Fruit fly (Drosophila melanogaster) whole organism, pupa: Measurements from ENCODE around the gene CG15382.

Source experiments
- CG10348 ChIP-seq: fragments of 200-800 bp; sonication (Bioruptor generic); IDR thresholded peaks from 2 replicates; pipeline ENCODE4 v1.3.6; 2022; ENCODE audit warnings: missing biosample characterization, missing genetic modification characterization
- CG12605 ChIP-seq: fragments of 200-800 bp; sonication (Bioruptor generic); IDR thresholded peaks from 2 replicates; pipeline ENCODE4 v1.3.6; 2022; ENCODE audit warnings: missing biosample characterization, missing genetic modification characterization
- CG13204 ChIP-seq: fragments of 200-800 bp; sonication (Bioruptor generic); optimal IDR thresholded peaks from 2 replicates; lab custom pipeline; 2018; ENCODE audit warnings: missing biosample characterization, mild to moderate bottlenecking, missing genetic modification characterization, moderate library complexity
- CG14655 ChIP-seq: fragments of 200-800 bp; sonication (Bioruptor generic); optimal IDR thresholded peaks from 3 replicates; lab custom pipeline; 2017; ENCODE audit warnings: mild to moderate bottlenecking, missing biosample characterization, missing genetic modification reagents, missing genetic modification characterization
- CG15710 ChIP-seq: fragments of 200-800 bp; sonication (Bioruptor generic); optimal IDR thresholded peaks from 2 replicates; lab custom pipeline; 2018; ENCODE audit warnings: missing biosample characterization, mild to moderate bottlenecking, missing genetic modification characterization, moderate library complexity
- CG17806 ChIP-seq: fragments of 200-800 bp; sonication (Bioruptor generic); optimal IDR thresholded peaks from 2 replicates; lab custom pipeline; 2018; ENCODE audit warnings: missing biosample characterization, mild to moderate bottlenecking, missing genetic modification characterization, moderate library complexity
- CG32121 ChIP-seq: fragments of 200-800 bp; sonication (Bioruptor generic); IDR thresholded peaks from 2 replicates; pipeline ENCODE4 v1.3.6; 2022; ENCODE audit warnings: missing biosample characterization, missing genetic modification characterization
- CG34367 ChIP-seq: fragments of 200-800 bp; sonication (Bioruptor generic); optimal IDR thresholded peaks from 2 replicates; lab custom pipeline; 2018; ENCODE audit warnings: missing biosample characterization, mild to moderate bottlenecking, missing genetic modification characterization
- CG4496 ChIP-seq: fragments of 200-800 bp; sonication (Bioruptor generic); IDR thresholded peaks from 3 replicates; pipeline ENCODE4 v1.3.6; 2022; ENCODE audit warnings: missing biosample characterization, missing genetic modification characterization
- CG8159 ChIP-seq: fragments of 200-800 bp; sonication (Bioruptor generic); optimal IDR thresholded peaks from 3 replicates; lab custom pipeline; 2018; ENCODE audit warnings: missing biosample characterization, mild to moderate bottlenecking, missing genetic modification characterization, moderate library complexity
- CG8301 ChIP-seq: fragments of 200-800 bp; sonication (Bioruptor generic); optimal IDR thresholded peaks from 2 replicates; lab custom pipeline; 2018; ENCODE audit warnings: missing biosample characterization, mild to moderate bottlenecking, missing genetic modification characterization
- CG9948 ChIP-seq: fragments of 200-800 bp; sonication (Bioruptor generic); optimal IDR thresholded peaks from 2 replicates; lab custom pipeline; 2018; ENCODE audit warnings: missing biosample characterization, mild to moderate bottlenecking, missing genetic modification characterization, moderate library complexity
- D1 ChIP-seq: fragments of 200-800 bp; sonication (Bioruptor generic); optimal IDR thresholded peaks from 2 replicates; lab custom pipeline; 2018; ENCODE audit warnings: missing biosample characterization, mild to moderate bottlenecking, missing genetic modification characterization, moderate library complexity
- EcR ChIP-seq: fragments of 200-800 bp; sonication (Bioruptor generic); optimal IDR thresholded peaks from 3 replicates; lab custom pipeline; 2019; ENCODE audit warnings: missing biosample characterization, missing genetic modification characterization, mild to moderate bottlenecking, moderate library complexity, missing genetic modification reagents
- Ets98B ChIP-seq: fragments of 200-800 bp; sonication (Bioruptor generic); IDR thresholded peaks from 2 replicates; pipeline ENCODE4 v1.3.6; 2022; ENCODE audit warnings: missing biosample characterization, missing genetic modification characterization
- Pif1A ChIP-seq: fragments of 200-800 bp; sonication (Bioruptor generic); optimal IDR thresholded peaks from 3 replicates; lab custom pipeline; 2016; ENCODE audit warnings: missing biosample characterization, missing genetic modification characterization
- Pif1B ChIP-seq: fragments of 200-800 bp; sonication (Bioruptor generic); optimal IDR thresholded peaks from 3 replicates; lab custom pipeline; 2016; ENCODE audit warnings: missing biosample characterization, missing genetic modification characterization
- Snoo ChIP-seq: fragments of 200-800 bp; sonication (Bioruptor generic); optimal IDR thresholded peaks from 3 replicates; lab custom pipeline; 2017; ENCODE audit warnings: missing biosample characterization, mild to moderate bottlenecking, missing genetic modification characterization, inconsistent platforms
- fd96Ca ChIP-seq: fragments of 200-800 bp; sonication (Bioruptor generic); IDR thresholded peaks from 3 replicates; pipeline ENCODE4 v1.3.6; 2022; ENCODE audit warnings: missing biosample characterization, missing genetic modification characterization
- gl ChIP-seq: fragments of 200-800 bp; sonication (Bioruptor generic); optimal IDR thresholded peaks from 2 replicates; lab custom pipeline; 2018; ENCODE audit warnings: missing biosample characterization, mild to moderate bottlenecking, missing genetic modification characterization
- rn ChIP-seq: fragments of 200-800 bp; sonication (Bioruptor generic); IDR thresholded peaks from 2 replicates; pipeline ENCODE4 v1.3.6; 2022; ENCODE audit warnings: missing biosample characterization, missing genetic modification characterization

The CG15382 gene

dm6 chr2L:2181971-2182643 is 26.6 kb downstream of the CG15382 start:
- TF ChIP-seq Ets98B (GFP tag; lab: Robert Waterston, UW) (no peak), gl (no peak), Snoo (tag; lab: Kevin White, UChicago) (no peak), CG4496 (GFP tag; lab: Robert Waterston, UW) (no peak), CG15710 (tag; lab: Kevin White, UChicago) (no peak), Pif1A (GFP tag; lab: Kevin White, UChicago) (no peak), CG34367 (tag; lab: Kevin White, UChicago) (no peak), CG17806 (no peak), CG14655 (GFP tag; lab: Kevin White, UChicago) (no peak), CG10348 (GFP tag; lab: Robert Waterston, UW) (no peak), fd96Ca (no peak), CG9948 (tag; lab: Kevin White, UChicago) (no peak)

DNA sequence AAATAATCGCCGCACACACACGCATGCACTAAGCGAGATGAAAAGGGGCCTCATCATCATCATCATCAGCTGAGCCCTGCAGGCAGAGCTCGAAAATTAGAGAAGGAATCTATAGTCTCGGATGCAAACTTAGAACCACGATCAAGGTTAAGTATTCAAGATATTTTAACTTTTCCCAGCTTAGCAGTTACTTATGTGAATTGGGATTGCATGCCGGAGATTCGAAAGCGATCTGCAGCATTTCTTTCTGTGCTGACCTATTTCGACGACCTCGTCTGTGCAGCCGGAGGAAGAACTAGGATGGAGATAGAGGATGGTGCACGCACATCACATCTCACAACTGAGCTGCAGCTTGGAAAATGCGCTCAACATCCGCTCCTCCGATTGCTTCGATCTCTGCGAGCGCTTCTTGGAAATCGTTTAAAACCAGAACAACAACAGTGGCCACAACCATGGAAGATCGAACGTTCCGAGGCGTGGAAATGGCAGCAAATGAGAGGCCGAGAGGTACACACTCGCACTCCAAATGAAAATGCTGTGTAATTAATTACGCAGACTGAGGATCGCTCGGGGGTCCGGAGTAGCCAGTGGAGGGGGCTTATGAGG is 27.3 kb downstream of the CG15382 start:
- TF ChIP-seq rn (GFP tag; lab: Robert Waterston, UW) (0 out of 2 replicates have a peak, but pooled peaks have one; percentile 7), CG10348 (GFP tag; lab: Robert Waterston, UW) (no peak), CG4496 (GFP tag; lab: Robert Waterston, UW) (peak; percentile 87), CG34367 (tag; lab: Kevin White, UChicago) (peak; percentile 86), CG12605 (peak; percentile 78), CG9948 (tag; lab: Kevin White, UChicago) (peak; percentile 88), EcR (GFP tag; lab: Kevin White, UChicago) (no peak), CG14655 (GFP tag; lab: Kevin White, UChicago) (peak; percentile 87), CG32121 (GFP tag; lab: Robert Waterston, UW) (no peak), Pif1A (GFP tag; lab: Kevin White, UChicago) (peak; percentile 68), Snoo (tag; lab: Kevin White, UChicago) (no peak), D1 (tag; lab: Kevin White, UChicago) (no peak), Ets98B (GFP tag; lab: Robert Waterston, UW) (peak; percentile 61), Pif1B (GFP tag; lab: Kevin White, UChicago) (peak; percentile 79), CG13204 (peak; percentile 65), CG15710 (tag; lab: Kevin White, UChicago) (peak; percentile 80), CG8159 (tag; lab: Kevin White, UChicago) (peak; percentile 80), CG17806 (peak; percentile 87), fd96Ca (peak; percentile 81), gl (peak; percentile 83), CG8301 (tag; lab: Kevin White, UChicago) (peak; percentile 75)
- TF ChIP-seq, all 21 proteins: peak for 16

DNA sequence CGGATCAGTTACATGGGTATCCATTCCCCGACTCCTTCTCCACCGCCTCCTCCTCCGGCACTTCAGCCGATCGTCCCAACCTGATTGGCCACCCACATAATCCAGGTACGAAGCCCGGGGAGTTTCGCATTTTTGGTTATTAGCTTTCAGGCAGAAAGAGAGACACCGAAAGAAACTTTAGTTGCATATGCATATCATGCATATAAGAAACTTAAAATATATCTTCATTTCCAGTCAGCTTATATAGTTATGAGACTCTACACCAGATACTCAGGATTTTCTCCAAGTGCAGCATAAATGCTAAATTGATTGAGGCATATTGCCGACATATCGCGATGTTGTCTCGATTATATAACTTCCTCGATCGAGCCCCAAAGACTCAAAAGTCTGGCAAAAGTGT is 28.6 kb downstream of the CG15382 start:
- TF ChIP-seq CG8301 (tag; lab: Kevin White, UChicago) (peak; percentile 21), CG4496 (GFP tag; lab: Robert Waterston, UW) (peak; percentile 67; the same call in 2 of the 3 replicates), rn (GFP tag; lab: Robert Waterston, UW) (no peak), Ets98B (GFP tag; lab: Robert Waterston, UW) (peak; percentile 72), CG34367 (tag; lab: Kevin White, UChicago) (no peak), CG17806 (no peak), D1 (tag; lab: Kevin White, UChicago) (no peak), CG13204 (no peak), CG9948 (tag; lab: Kevin White, UChicago) (no peak), CG12605 (peak; percentile 28; the same call in 1 of the 2 replicates), Snoo (tag; lab: Kevin White, UChicago) (no peak), CG32121 (GFP tag; lab: Robert Waterston, UW) (0 out of 2 replicates have a peak, but pooled peaks have one; percentile 25), fd96Ca (peak; percentile 31; the same call in 1 of the 3 replicates)

- TF ChIP-seq CG17806: peak; percentile 29
- no peak for TF ChIP-seq CG10348 (GFP tag; lab: Robert Waterston, UW)
- peak; percentile 56; the same call in 1 of the 3 replicates for TF ChIP-seq CG4496 (GFP tag; lab: Robert Waterston, UW)
- peak; percentile 37; the same call in 1 of the 2 replicates for TF ChIP-seq Ets98B (GFP tag; lab: Robert Waterston, UW)
- peak; percentile 55 for TF ChIP-seq Pif1A (GFP tag; lab: Kevin White, UChicago)
- peak; percentile 48 for TF ChIP-seq CG8159 (tag; lab: Kevin White, UChicago)
- peak; percentile 22 for TF ChIP-seq Snoo (tag; lab: Kevin White, UChicago)
- no peak for TF ChIP-seq D1 (tag; lab: Kevin White, UChicago)
- peak; percentile 1 for TF ChIP-seq CG34367 (tag; lab: Kevin White, UChicago)
- peak; percentile 75 for TF ChIP-seq CG8301 (tag; lab: Kevin White, UChicago)
- TF ChIP-seq EcR (GFP tag; lab: Kevin White, UChicago): no peak
- TF ChIP-seq CG14655 (GFP tag; lab: Kevin White, UChicago): peak; percentile 54
- no peak for TF ChIP-seq CG15710 (tag; lab: Kevin White, UChicago)
- peak; percentile 21 for TF ChIP-seq CG9948 (tag; lab: Kevin White, UChicago)
- TF ChIP-seq gl: no peak
- TF ChIP-seq CG12605: peak; percentile 11; the same call in 1 of the 2 replicates
- peak; percentile 25; the same call in 1 of the 2 replicates for TF ChIP-seq CG32121 (GFP tag; lab: Robert Waterston, UW)
- peak; percentile 47 for TF ChIP-seq rn (GFP tag; lab: Robert Waterston, UW)
- no peak for TF ChIP-seq fd96Ca
- TF ChIP-seq Pif1B (GFP tag; lab: Kevin White, UChicago): peak; percentile 62
- no peak for TF ChIP-seq CG13204
- TF ChIP-seq, all 21 proteins: peak for 14
Observed at dm6 chr2L:2184659-2185058, 29.1 kb downstream of the CG15382 start.
